Fruit fly (Drosophila melanogaster) whole organism, embryonic: ENCODE measurements around the gene unc-4.

Source experiments
- ATbp ChIP-seq: fragments of 200-800 bp; sonication (Bioruptor generic); optimal IDR thresholded peaks from 2 replicates; lab custom pipeline; 2017; ENCODE audit warnings: missing biosample characterization, mild to moderate bottlenecking, missing genetic modification characterization, missing genetic modification reagents
- B-H2 ChIP-seq: fragments of 200-800 bp; sonication (Bioruptor generic); optimal IDR thresholded peaks from 2 replicates; lab custom pipeline; 2018; ENCODE audit warnings: missing biosample characterization, mild to moderate bottlenecking, missing genetic modification characterization
- BtbVII ChIP-seq: fragments of 200-800 bp; sonication (Bioruptor generic); optimal IDR thresholded peaks from 3 replicates; lab custom pipeline; 2017; ENCODE audit warnings: missing biosample characterization, mild to moderate bottlenecking, missing genetic modification characterization
- CG14050 ChIP-seq: fragments of 200-800 bp; sonication (Bioruptor generic); IDR thresholded peaks from 3 replicates; pipeline ENCODE4 v1.3.6; 2022; ENCODE audit warnings: missing biosample characterization, missing genetic modification characterization
- CG1647 ChIP-seq: fragments of 200-800 bp; sonication (Bioruptor generic); optimal IDR thresholded peaks from 3 replicates; lab custom pipeline; 2016; ENCODE audit warnings: missing biosample characterization, missing genetic modification characterization
- CG17802 ChIP-seq: fragments of 200-800 bp; sonication (Bioruptor generic); optimal IDR thresholded peaks from 2 replicates; lab custom pipeline; 2018; ENCODE audit warnings: missing biosample characterization, mild to moderate bottlenecking, missing genetic modification characterization, moderate library complexity
- CG2712 ChIP-seq: fragments of 200-800 bp; optimal IDR thresholded peaks from 3 replicates; lab custom pipeline; 2019; ENCODE audit warnings: missing biosample characterization, mild to moderate bottlenecking, missing genetic modification characterization, moderate library complexity
- CG32532 ChIP-seq: fragments of 200-800 bp; sonication (Bioruptor generic); IDR thresholded peaks from 2 replicates; pipeline ENCODE4 v1.3.6; 2022; ENCODE audit warnings: missing biosample characterization, missing genetic modification characterization
- CG7271 ChIP-seq: fragments of 200-800 bp; sonication (Bioruptor generic); optimal IDR thresholded peaks from 2 replicates; lab custom pipeline; 2018; ENCODE audit warnings: missing biosample characterization, mild to moderate bottlenecking, missing genetic modification characterization, moderate library complexity
- CG8388 ChIP-seq: fragments of 200-800 bp; sonication (Bioruptor generic); optimal IDR thresholded peaks from 2 replicates; lab custom pipeline; 2019; ENCODE audit warnings: missing biosample characterization, mild to moderate bottlenecking, missing genetic modification characterization, moderate library complexity
- Deaf1 ChIP-seq: fragments of 200-800 bp; optimal IDR thresholded peaks from 3 replicates; lab custom pipeline; 2019; ENCODE audit warnings: missing biosample characterization, mild to moderate bottlenecking, missing genetic modification characterization, moderate library complexity
- Dfd ChIP-seq, 2 experiments: fragments of >200 bp; optimal IDR thresholded peaks; 2 replicates each; lab custom pipeline; 2017; ENCODE audit warnings: missing biosample characterization in 2 of 2, missing genetic modification characterization in 2 of 2
- Drgx ChIP-seq: fragments of 200-800 bp; sonication (Bioruptor generic); IDR thresholded peaks from 2 replicates; pipeline ENCODE4 v1.3.6; 2022; ENCODE audit warnings: missing biosample characterization, missing genetic modification characterization
- Hmx ChIP-seq: fragments of 200-800 bp; sonication (Bioruptor generic); optimal IDR thresholded peaks from 2 replicates; lab custom pipeline; 2016; ENCODE audit warnings: missing biosample characterization, missing genetic modification characterization
- Nf-YC ChIP-seq: fragments of 200-800 bp; optimal IDR thresholded peaks from 3 replicates; lab custom pipeline; 2019; ENCODE audit warnings: missing biosample characterization, mild to moderate bottlenecking, missing genetic modification characterization, moderate library complexity
- Ptx1 ChIP-seq: fragments of 200-800 bp; sonication (Bioruptor generic); IDR thresholded peaks from 2 replicates; pipeline ENCODE4 v1.3.6; 2022; ENCODE audit warnings: missing biosample characterization, missing genetic modification characterization
- Ravus ChIP-seq: fragments of 200-800 bp; sonication (Bioruptor generic); IDR thresholded peaks from 2 replicates; pipeline ENCODE4 v1.3.6; 2022; ENCODE audit warnings: missing biosample characterization, missing genetic modification characterization
- Sox102F ChIP-seq: fragments of 200-800 bp; sonication (Bioruptor generic); optimal IDR thresholded peaks from 2 replicates; lab custom pipeline; 2018; ENCODE audit warnings: missing biosample characterization, mild to moderate bottlenecking, missing genetic modification characterization, moderate library complexity
- Tbp ChIP-seq: fragments of >200 bp; optimal IDR thresholded peaks from 2 replicates; lab custom pipeline; 2018; ENCODE audit warnings: missing biosample characterization, missing genetic modification characterization
- Trl ChIP-seq, 3 experiments: fragments of >200 bp in 2 of 3; fragments of 200-800 bp in 1 of 3; sonication (Bioruptor generic) in 1 of 3; optimal IDR thresholded peaks; 2 replicates in 1 of 3; 3 replicates in 2 of 3; lab custom pipeline; 2016 to 2017; ENCODE audit warnings: missing biosample characterization in 1 of 3, missing genetic modification characterization in 1 of 3
- ab ChIP-seq: fragments of 200-800 bp; sonication (Bioruptor generic); optimal IDR thresholded peaks from 2 replicates; lab custom pipeline; 2016; ENCODE audit warnings: missing biosample characterization, missing genetic modification characterization
- cg ChIP-seq: fragments of 200-800 bp; sonication (Bioruptor generic); optimal IDR thresholded peaks from 3 replicates; lab custom pipeline; 2019; ENCODE audit warnings: missing biosample characterization, mild to moderate bottlenecking, missing genetic modification characterization, moderate library complexity
- chif ChIP-seq, 2 experiments: fragments of 200-800 bp; sonication (Bioruptor generic); optimal IDR thresholded peaks; 3 replicates each; lab custom pipeline; 2016; ENCODE audit warnings: missing biosample characterization in 2 of 2, missing genetic modification characterization in 2 of 2
- chinmo ChIP-seq: fragments of 200-800 bp; sonication (Bioruptor generic); IDR thresholded peaks from 4 replicates; pipeline ENCODE4 v1.3.6; 2022; ENCODE audit warnings: missing biosample characterization, missing genetic modification characterization; ENCODE audit not compliant: partially characterized antibody
- crol ChIP-seq: fragments of 200-800 bp; sonication (Bioruptor generic); IDR thresholded peaks from 2 replicates; pipeline ENCODE4 v1.3.6; 2022; ENCODE audit warnings: missing biosample characterization, missing genetic modification characterization
- crp ChIP-seq, 2 experiments: fragments of 200-800 bp; sonication (Bioruptor generic); optimal IDR thresholded peaks; 2 replicates in 1 of 2; 3 replicates in 1 of 2; lab custom pipeline; 2017; ENCODE audit warnings: missing biosample characterization in 2 of 2, missing genetic modification characterization in 2 of 2, mild to moderate bottlenecking in 1 of 2, moderate library complexity in 1 of 2
- insv ChIP-seq, 2 experiments: fragments of 200-800 bp; sonication (Bioruptor generic); optimal IDR thresholded peaks; 3 replicates each; lab custom pipeline; 2016 to 2018; ENCODE audit warnings: missing biosample characterization in 2 of 2, missing genetic modification characterization in 2 of 2
- kah ChIP-seq: fragments of 200-800 bp; sonication (Bioruptor generic); optimal IDR thresholded peaks from 2 replicates; lab custom pipeline; 2018; ENCODE audit warnings: missing biosample characterization, mild to moderate bottlenecking, missing genetic modification characterization
- kni ChIP-seq: fragments of 200-800 bp; sonication (Bioruptor generic); optimal IDR thresholded peaks from 3 replicates; lab custom pipeline; 2017; ENCODE audit warnings: mild to moderate bottlenecking, missing biosample characterization, missing genetic modification reagents, missing genetic modification characterization
- lilli ChIP-seq: fragments of 200-800 bp; sonication (Bioruptor generic); optimal IDR thresholded peaks from 3 replicates; lab custom pipeline; 2016; ENCODE audit warnings: missing biosample characterization, missing genetic modification characterization
- nom ChIP-seq: fragments of 200-800 bp; sonication (Bioruptor generic); optimal IDR thresholded peaks from 2 replicates; lab custom pipeline; 2017; ENCODE audit warnings: missing biosample characterization, missing genetic modification characterization, mild to moderate bottlenecking, moderate library complexity, missing genetic modification reagents
- pb ChIP-seq: fragments of 200-800 bp; sonication (Bioruptor generic); optimal IDR thresholded peaks from 3 replicates; lab custom pipeline; 2016; ENCODE audit warnings: missing biosample characterization, missing genetic modification characterization
- pfk ChIP-seq: fragments of 200-800 bp; sonication (Bioruptor generic); optimal IDR thresholded peaks from 2 replicates; lab custom pipeline; 2018; ENCODE audit warnings: missing biosample characterization, mild to moderate bottlenecking, missing genetic modification characterization, moderate library complexity
- phol ChIP-seq: fragments of 200-800 bp; sonication (Bioruptor generic); optimal IDR thresholded peaks from 3 replicates; lab custom pipeline; 2018; ENCODE audit warnings: missing biosample characterization, mild to moderate bottlenecking, missing genetic modification characterization, moderate library complexity
- pnt ChIP-seq: fragments of 200-800 bp; sonication (Bioruptor generic); optimal IDR thresholded peaks from 3 replicates; lab custom pipeline; 2016; ENCODE audit warnings: missing biosample characterization, missing genetic modification characterization
- sens ChIP-seq: fragments of 200-800 bp; sonication (Bioruptor generic); peaks from one replicate; lab custom pipeline; 2016; ENCODE audit warnings: missing biosample characterization, missing genetic modification characterization
- tgo ChIP-seq: fragments of 200-800 bp; sonication (Bioruptor generic); IDR thresholded peaks from 3 replicates; pipeline ENCODE4 v1.3.6; 2022; ENCODE audit warnings: missing biosample characterization, missing genetic modification characterization
- vfl ChIP-seq: fragments of 200-800 bp; sonication (Bioruptor generic); optimal IDR thresholded peaks from 2 replicates; lab custom pipeline; 2016; ENCODE audit warnings: missing biosample characterization, missing genetic modification characterization

Gene unc-4

dm6 chrX:17724288-17724914 is 44.0 kb upstream of the unc-4 start (continued):
- no peak for TF ChIP-seq B-H2 (GFP tag; lab: Kevin White, UChicago)
- TF ChIP-seq phol (tag; lab: Kevin White, UChicago) = peak; percentile 1
- peak; percentile 8 for TF ChIP-seq kni (GFP tag; lab: Kevin White, UChicago)
- TF ChIP-seq CG7271 = no peak
- TF ChIP-seq insv (GFP tag; optimal IDR thresholded peaks at IDR 0.05; lab: Kevin White, UChicago) = no peak
- TF ChIP-seq BtbVII (GFP tag; lab: Kevin White, UChicago) = no peak
- TF ChIP-seq sens (GFP tag; lab: Kevin White, UChicago) = peak; percentile 54
- no peak for TF ChIP-seq ab (GFP tag; lab: Kevin White, UChicago)
- no peak for TF ChIP-seq pb (GFP tag; lab: Kevin White, UChicago)
- TF ChIP-seq tgo = no peak
- no peak for TF ChIP-seq Hmx (GFP tag; lab: Kevin White, UChicago)
- TF ChIP-seq Sox102F (GFP tag; lab: Kevin White, UChicago) = peak; percentile 3
- TF ChIP-seq Deaf1 (tag; lab: Kevin White, UChicago) = no peak
- no peak for TF ChIP-seq chif (GFP tag; optimal IDR thresholded peaks at IDR 0.05; lab: Kevin White, UChicago)
- no peak for TF ChIP-seq Nf-YC (tag; lab: Kevin White, UChicago)
- TF ChIP-seq CG2712 (tag; lab: Kevin White, UChicago) = peak; percentile 5

- TF ChIP-seq nom (peak; percentile 93), lilli (GFP tag; lab: Kevin White, UChicago) (no peak), kah (GFP tag; lab: Kevin White, UChicago) (no peak), crp (GFP tag; optimal IDR thresholded peaks at IDR 0.05; lab: Kevin White, UChicago) (peak in 1 of 2 experiments; percentile 36), pnt (GFP tag; lab: Kevin White, UChicago) (no peak), crol (GFP tag; lab: Robert Waterston, UW) (peak; percentile 89), Drgx (GFP tag; lab: Robert Waterston, UW) (no peak), Ravus (GFP tag; lab: Robert Waterston, UW) (no peak), CG14050 (GFP tag; lab: Robert Waterston, UW) (no peak), Dfd (GFP tag; optimal IDR thresholded peaks at IDR 0.05; lab: Kevin White, UChicago) (no peak), chinmo (GFP tag; lab: Robert Waterston, UW) (0 out of 4 replicates have a peak, but pooled peaks have one; percentile 59), pfk (GFP tag; lab: Kevin White, UChicago) (peak; percentile 53), CG8388 (GFP tag; lab: Kevin White, UChicago) (peak; percentile 77), Tbp (no peak), ATbp (GFP tag; lab: Kevin White, UChicago) (no peak), Ptx1 (no peak), sens (GFP tag; lab: Kevin White, UChicago) (peak; percentile 15), cg (no peak), CG32532 (GFP tag; lab: Robert Waterston, UW) (no peak), CG1647 (no peak), Trl (optimal IDR thresholded peaks at IDR 0.05; lab: Kevin White, UChicago) (peak in 1 of 2 experiments; percentile 23), Trl (GFP tag; optimal IDR thresholded peaks at IDR 0.05; lab: Kevin White, UChicago) (no peak), CG17802 (tag; lab: Kevin White, UChicago) (no peak), vfl (GFP tag; lab: Kevin White, UChicago) (no peak)
- TF ChIP-seq, all 482 proteins: peak for 8
Observed at dm6 chrX:17725937-17726489, 42.4 kb upstream of the unc-4 start.
